Comparison of ENCODE assay signal across 2 fruit fly cellular contexts in the genomic region with DNA sequence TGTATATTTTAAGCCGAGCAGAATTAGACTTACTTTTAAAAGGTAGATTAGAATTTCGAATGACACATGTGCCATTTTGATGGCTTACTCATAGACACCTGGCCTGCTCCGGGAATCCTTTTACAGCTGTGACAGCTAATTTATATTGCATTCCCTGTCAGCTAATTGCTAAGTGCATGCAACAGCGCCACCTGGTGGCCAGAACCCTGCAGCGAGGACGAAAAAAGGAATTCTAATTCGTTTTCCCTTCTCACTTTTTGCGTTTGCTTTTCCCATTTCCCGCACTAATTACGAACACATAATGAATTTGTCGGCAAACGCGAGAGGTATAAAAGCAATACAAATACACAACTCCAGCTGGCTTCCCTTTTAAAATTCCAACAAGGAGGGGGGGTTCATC.
TF ChIP-seq lines count a peak whose summit lies in the region.

Gene CG31008, minus strand, starts transcription at position 59 of the 400 bp plus-strand sequence.

- peak; percentile 77 to 78 for TF ChIP-seq CTCF in S2 (optimal IDR thresholded peaks at IDR 0.05; lab: Kevin White, UChicago)
- peak; percentile 59 for TF ChIP-seq CTCF in whole organism, embryonic (GFP tag; optimal IDR thresholded peaks at IDR 0.05; lab: Kevin White, UChicago)

TF ChIP-seq in whole organism, embryonic, 481 proteins besides CTCF, POLR2A, EP300 and RAD21:
- TF ChIP-seq CG12219 (GFP tag; optimal IDR thresholded peaks at IDR 0.05; lab: Kevin White, UChicago) (no peak), pan (optimal IDR thresholded peaks at IDR 0.05; lab: Kevin White, UChicago) (no peak), pan (GFP tag; optimal IDR thresholded peaks at IDR 0.05 in 1 of 2, IDR thresholded peaks at IDR 0.05 in 1 of 2) (no peak), CG3163 (GFP tag; optimal IDR thresholded peaks at IDR 0.05; lab: Kevin White, UChicago) (no peak), CG2116 (GFP tag; optimal IDR thresholded peaks at IDR 0.05; lab: Kevin White, UChicago) (no peak), chinmo (GFP tag; IDR thresholded peaks at IDR 0.05; lab: Robert Waterston, UW; ENCODE audit: partially characterized antibody) (no peak)
